Fruit fly (Drosophila melanogaster) Kc167 (cell line): Measurements from ENCODE around the gene CG17147.

ENCODE experiments used
- Myc ChIP-seq: fragments of >200 bp; optimal IDR thresholded peaks from 2 replicates; lab custom pipeline; 2017; ENCODE audit warnings: missing external identifiers
- Sin3A ChIP-seq: fragments of >200 bp; optimal IDR thresholded peaks from 2 replicates; lab custom pipeline; 2018; ENCODE audit warnings: missing external identifiers
- h ChIP-seq: fragments of >200 bp; optimal IDR thresholded peaks from 3 replicates; lab custom pipeline; 2018; ENCODE audit warnings: missing external identifiers
- insv ChIP-seq: fragments of >200 bp; optimal IDR thresholded peaks from 3 replicates; lab custom pipeline; 2018; ENCODE audit warnings: missing external identifiers
- psq ChIP-seq: fragments of >200 bp; optimal IDR thresholded peaks from 2 replicates; lab custom pipeline; 2017; ENCODE audit warnings: missing external identifiers
- ttk ChIP-seq: sonication (Bioruptor generic); optimal IDR thresholded peaks from 2 replicates; lab custom pipeline; 2017; ENCODE audit warnings: missing external identifiers

dm6 chr3L:20240753-20241152, 17.0 kb downstream of the CG17147 start, which contains the start of gene Clc:
- TF ChIP-seq insv (no peak), h (lab: Kevin White, UChicago) (no peak), ttk (lab: Kevin White, UChicago) (no peak), psq (no peak), Sin3A (lab: Kevin White, UChicago) (no peak), Myc (lab: Kevin White, UChicago) (no peak)
